Worm (Caenorhabditis elegans) whole organism, L1 larva: ENCODE measurements around the gene idpp-13.

Experiments
- C04F5.9 ChIP-seq: sonication (generic microtip); optimal IDR thresholded peaks from 2 replicates; lab custom pipeline; 2016; ENCODE audit warnings: missing genetic modification characterization, missing compliant biosample characterization
- C16A3.4 ChIP-seq: fragments of 150-350 bp; optimal IDR thresholded peaks from 2 replicates; lab custom pipeline; 2014; ENCODE audit warnings: missing biosample characterization, missing genetic modification characterization
- F16B12.6 ChIP-seq: fragments of 150-350 bp; optimal IDR thresholded peaks from 2 replicates; lab custom pipeline; 2014; ENCODE audit warnings: missing biosample characterization, missing genetic modification characterization
- Y116A8C.19 ChIP-seq: sonication (generic microtip); optimal IDR thresholded peaks from 2 replicates; lab custom pipeline; 2016; ENCODE audit warnings: missing compliant biosample characterization, missing genetic modification characterization, borderline replicate concordance
- blmp-1 ChIP-seq: fragments of 150-350 bp; optimal IDR thresholded peaks from 2 replicates; lab custom pipeline; 2014; ENCODE audit warnings: missing biosample characterization, missing genetic modification characterization
- ceh-63 ChIP-seq: fragments of 200-800 bp; sonication (Bioruptor generic); optimal IDR thresholded peaks from 2 replicates; lab custom pipeline; 2018; ENCODE audit warnings: mild to moderate bottlenecking, missing genetic modification characterization, missing compliant biosample characterization
- ceh-8 ChIP-seq: fragments of 200-800 bp; sonication (Bioruptor generic); optimal IDR thresholded peaks from 2 replicates; lab custom pipeline; 2018; ENCODE audit warnings: mild to moderate bottlenecking, missing genetic modification characterization, moderate library complexity, missing compliant biosample characterization
- ceh-90 ChIP-seq: sonication (generic microtip); optimal IDR thresholded peaks from 2 replicates; lab custom pipeline; 2016; ENCODE audit warnings: missing genetic modification characterization, missing compliant biosample characterization
- ces-1 ChIP-seq: fragments of 150-350 bp; optimal IDR thresholded peaks from 2 replicates; lab custom pipeline; 2014; ENCODE audit warnings: missing biosample characterization, missing genetic modification reagents, missing genetic modification characterization
- dpl-1 ChIP-seq, 3 experiments: fragments of 150-350 bp in 2 of 3; sonication (generic microtip) in 1 of 3; optimal IDR thresholded peaks; 2 replicates each; lab custom pipeline; 2014 to 2017; ENCODE audit warnings: missing biosample characterization in 3 of 3, missing genetic modification characterization in 3 of 3, missing genetic modification reagents in 3 of 3
- dsc-1 ChIP-seq: sonication (generic microtip); optimal IDR thresholded peaks from 2 replicates; lab custom pipeline; 2016; ENCODE audit warnings: mild to moderate bottlenecking, missing genetic modification characterization, missing compliant biosample characterization
- efl-1 ChIP-seq, 4 experiments: fragments of 150-350 bp; optimal IDR thresholded peaks in 3 of 4; peaks in 1 of 4; 1 replicate in 1 of 4; 2 replicates in 3 of 4; lab custom pipeline; 2014; ENCODE audit warnings: missing biosample characterization in 2 of 4, missing genetic modification characterization in 2 of 4, missing genetic modification reagents in 2 of 4
- egl-13 ChIP-seq: sonication (generic microtip); optimal IDR thresholded peaks from 2 replicates; lab custom pipeline; 2016; ENCODE audit warnings: missing genotype, missing genetic modification reagents, missing genetic modification characterization, missing compliant biosample characterization
- elt-2 ChIP-seq: sonication (generic microtip); optimal IDR thresholded peaks from 2 replicates; lab custom pipeline; 2016; ENCODE audit warnings: missing genetic modification characterization, mild to moderate bottlenecking, inconsistent platforms, missing compliant biosample characterization, missing genetic modification reagents
- elt-3 ChIP-seq, 6 experiments: fragments of 150-350 bp in 1 of 6; sonication (generic microtip); optimal IDR thresholded peaks; 2 replicates each; lab custom pipeline; 2017 to 2018; ENCODE audit warnings: missing biosample characterization in 6 of 6, missing genetic modification characterization in 6 of 6, inconsistent platforms in 1 of 6
- fkh-8 ChIP-seq: sonication (generic microtip); optimal IDR thresholded peaks from 2 replicates; lab custom pipeline; 2016; ENCODE audit warnings: mild to moderate bottlenecking, missing genetic modification characterization, missing compliant biosample characterization
- isw-1 ChIP-seq: fragments of 200-800 bp; sonication (Bioruptor generic); IDR thresholded peaks from 2 replicates; pipeline ENCODE4 v1.3.6; 2022; ENCODE audit warnings: missing genetic modification characterization, missing compliant biosample characterization
- lin-15B ChIP-seq: fragments of 150-350 bp; sonication (generic microtip); optimal IDR thresholded peaks from 3 replicates; lab custom pipeline; 2014; ENCODE audit warnings: missing biosample characterization, missing genetic modification characterization
- lin-35 ChIP-seq, 2 experiments: fragments of 150-350 bp; optimal IDR thresholded peaks; 2 replicates each; lab custom pipeline; 2014; ENCODE audit warnings: missing biosample characterization in 2 of 2, missing genetic modification characterization in 2 of 2, missing genetic modification reagents in 2 of 2
- lir-3 ChIP-seq: sonication (generic microtip); optimal IDR thresholded peaks from 2 replicates; lab custom pipeline; 2016; ENCODE audit warnings: mild to moderate bottlenecking, missing genetic modification characterization, moderate library complexity, missing compliant biosample characterization; ENCODE audit not compliant: poor library complexity
- lsy-2 ChIP-seq, 2 experiments: fragments of 150-350 bp; optimal IDR thresholded peaks; 2 replicates each; lab custom pipeline; 2014; ENCODE audit warnings: missing biosample characterization in 2 of 2, missing genetic modification characterization in 2 of 2
- mab-9 ChIP-seq: fragments of 200-800 bp; sonication (Bioruptor generic); IDR thresholded peaks from 2 replicates; pipeline ENCODE4 v1.3.6; 2022; ENCODE audit warnings: missing genetic modification reagents, missing genetic modification characterization, missing compliant biosample characterization
- nhr-19 ChIP-seq: fragments of 200-800 bp; sonication (Bioruptor generic); conservative IDR thresholded peaks from 2 replicates; pipeline ENCODE4 v1.3.6; 2022; ENCODE audit warnings: missing genetic modification characterization, missing compliant biosample characterization
- nhr-20 ChIP-seq: sonication (generic microtip); optimal IDR thresholded peaks from 2 replicates; lab custom pipeline; 2016; ENCODE audit warnings: mild to moderate bottlenecking, missing genetic modification characterization, missing compliant biosample characterization
- nhr-47 ChIP-seq: sonication (generic microtip); optimal IDR thresholded peaks from 2 replicates; lab custom pipeline; 2016; ENCODE audit warnings: mild to moderate bottlenecking, missing genetic modification characterization, moderate library complexity, missing compliant biosample characterization
- nhr-71 ChIP-seq: sonication (generic microtip); optimal IDR thresholded peaks from 2 replicates; lab custom pipeline; 2016; ENCODE audit warnings: mild to moderate bottlenecking, missing genetic modification characterization, moderate library complexity, missing compliant biosample characterization
- nhr-85 ChIP-seq: sonication (generic microtip); peaks from one replicate; lab custom pipeline; 2016; ENCODE audit warnings: missing genetic modification characterization, inconsistent platforms, missing compliant biosample characterization
- pag-3 ChIP-seq: sonication (generic microtip); optimal IDR thresholded peaks from 2 replicates; lab custom pipeline; 2017; ENCODE audit warnings: missing genetic modification characterization, mild to moderate bottlenecking, missing compliant biosample characterization, antibody characterized with exemption, borderline replicate concordance; ENCODE audit not compliant: insufficient read depth
- pax-3 ChIP-seq: fragments of 200-800 bp; sonication (Bioruptor generic); optimal IDR thresholded peaks from 2 replicates; lab custom pipeline; 2018; ENCODE audit warnings: mild to moderate bottlenecking, missing genetic modification characterization, moderate library complexity, missing compliant biosample characterization
- skn-1 ChIP-seq: fragments of 150-350 bp; optimal IDR thresholded peaks from 2 replicates; lab custom pipeline; 2014; ENCODE audit warnings: missing biosample characterization, missing genetic modification characterization
- snpc-4 ChIP-seq: fragments of 150-350 bp; optimal IDR thresholded peaks from 2 replicates; lab custom pipeline; 2014; ENCODE audit warnings: missing biosample characterization, missing genetic modification characterization
- snu-23 ChIP-seq: sonication (generic microtip); optimal IDR thresholded peaks from 2 replicates; lab custom pipeline; 2016; ENCODE audit warnings: missing genetic modification characterization, missing compliant biosample characterization
- sox-4 ChIP-seq: sonication (generic microtip); optimal IDR thresholded peaks from 2 replicates; lab custom pipeline; 2016; ENCODE audit warnings: missing genetic modification characterization, missing compliant biosample characterization
- swsn-7 ChIP-seq: sonication (generic microtip); optimal IDR thresholded peaks from 2 replicates; lab custom pipeline; 2016; ENCODE audit warnings: missing genetic modification characterization, missing compliant biosample characterization
- tlp-1 ChIP-seq: fragments of 150-350 bp; optimal IDR thresholded peaks from 2 replicates; lab custom pipeline; 2014; ENCODE audit warnings: missing biosample characterization, missing genetic modification characterization
- unc-130 ChIP-seq: fragments of 150-350 bp; optimal IDR thresholded peaks from 2 replicates; lab custom pipeline; 2017; ENCODE audit warnings: missing biosample characterization, missing genetic modification characterization, inconsistent platforms
- unc-30 ChIP-seq: sonication (generic microtip); optimal IDR thresholded peaks from 2 replicates; lab custom pipeline; 2017; ENCODE audit warnings: missing biosample characterization, missing genetic modification characterization
- vab-15 ChIP-seq: sonication (generic microtip); optimal IDR thresholded peaks from 2 replicates; lab custom pipeline; 2017; ENCODE audit warnings: missing genotype, mild to moderate bottlenecking, missing genetic modification characterization, missing compliant biosample characterization
- xbp-1 ChIP-seq: sonication (generic microtip); optimal IDR thresholded peaks from 2 replicates; lab custom pipeline; 2016; ENCODE audit warnings: missing genetic modification characterization, missing compliant biosample characterization
- zip-4 ChIP-seq: fragments of 200-800 bp; sonication (Bioruptor generic); optimal IDR thresholded peaks from 2 replicates; lab custom pipeline; 2018; ENCODE audit warnings: mild to moderate bottlenecking, missing genetic modification characterization, moderate library complexity, missing compliant biosample characterization

Gene idpp-13

ce11 chrIII:926216-926615 is 9.4 kb upstream of the idpp-13 start, which contains the start of gene pef-1:
TSS of gene pef-1 (minus strand) at chrIII:926316.
- TF ChIP-seq ces-1 (no peak), dsc-1 (peak; percentile 49), lsy-2 (tag; optimal IDR thresholded peaks at IDR 0.05; lab: Kevin White, UChicago) (no peak), egl-13 (tag; lab: Kevin White, UChicago) (no peak), vab-15 (no peak), pax-3 (tag; lab: Kevin White, UChicago) (no peak)

ce11 chrIII:919322-919721 is 2.5 kb upstream of the idpp-13 start, which contains the start of gene F23H11.7:
TSS of gene F23H11.7 (minus strand) at chrIII:919422.
- TF ChIP-seq unc-30 (no peak), isw-1 (no peak), elt-3 (tag; optimal IDR thresholded peaks at IDR 0.05; lab: Kevin White, UChicago) (no peak), nhr-85 (tag; lab: Kevin White, UChicago) (no peak), efl-1 (optimal IDR thresholded peaks at IDR 0.05; lab: Kevin White, UChicago) (no peak), efl-1 (GFP tag; optimal IDR thresholded peaks at IDR 0.05 in 1 of 2; lab: Kevin White, UChicago) (no peak), unc-130 (tag; lab: Kevin White, UChicago) (no peak), mab-9 (GFP tag; lab: Robert Waterston, UW) (no peak), zip-4 (GFP tag; lab: Kevin White, UChicago) (no peak), swsn-7 (tag; lab: Kevin White, UChicago) (no peak), skn-1 (tag; lab: Kevin White, UChicago) (no peak), C04F5.9 (no peak), pag-3 (no peak), snpc-4 (tag; lab: Kevin White, UChicago) (no peak), ceh-90 (no peak), xbp-1 (tag; lab: Kevin White, UChicago) (no peak), fkh-8 (no peak), tlp-1 (tag; lab: Kevin White, UChicago) (no peak), elt-2 (tag; lab: Kevin White, UChicago) (no peak), Y116A8C.19 (tag; lab: Kevin White, UChicago) (no peak)

- TF ChIP-seq blmp-1 (tag; lab: Kevin White, UChicago) (peak; percentile 57), nhr-19 (GFP tag; lab: Robert Waterston, UW) (no peak), nhr-47 (tag; lab: Kevin White, UChicago) (peak; percentile 31), swsn-7 (tag; lab: Kevin White, UChicago) (peak; percentile 5), lin-35 (GFP tag; optimal IDR thresholded peaks at IDR 0.05; lab: Kevin White, UChicago) (peak; percentile 33 to 41), lin-15B (tag; lab: Kevin White, UChicago) (no peak), skn-1 (tag; lab: Kevin White, UChicago) (peak; percentile 14), snu-23 (GFP tag; lab: Kevin White, UChicago) (peak; percentile 44), efl-1 (optimal IDR thresholded peaks at IDR 0.05; lab: Kevin White, UChicago) (peak; percentile 24 to 35), efl-1 (GFP tag; optimal IDR thresholded peaks at IDR 0.05 in 1 of 2; lab: Kevin White, UChicago) (peak; percentile 32 to 79), lir-3 (peak; percentile 9), ceh-63 (GFP tag; lab: Kevin White, UChicago) (no peak), sox-4 (tag; lab: Kevin White, UChicago) (no peak), C16A3.4 (peak; percentile 48), F16B12.6 (tag; lab: Kevin White, UChicago) (peak; percentile 27), elt-3 (tag; optimal IDR thresholded peaks at IDR 0.05; lab: Kevin White, UChicago) (peak in 1 of 6 experiments; percentile 5), nhr-20 (tag; lab: Kevin White, UChicago) (peak; percentile 1), nhr-71 (tag; lab: Kevin White, UChicago) (peak; percentile 34), unc-130 (tag; lab: Kevin White, UChicago) (peak; percentile 36), ceh-8 (GFP tag; lab: Kevin White, UChicago) (no peak), lsy-2 (tag; optimal IDR thresholded peaks at IDR 0.05; lab: Kevin White, UChicago) (peak; percentile 50 to 82), dpl-1 (GFP tag; optimal IDR thresholded peaks at IDR 0.05; lab: Kevin White, UChicago) (peak in 2 of 3 experiments; percentile 27 to 43)
- TF ChIP-seq, all 84 proteins: peak for 16
Measured at ce11 chrIII:910540-911311, 6.1 kb downstream of the idpp-13 start, which contains the start of the genes F23H11.5 and bra-2. TSS of gene F23H11.5 (minus strand) at chrIII:910590. TSS of gene bra-2 (plus strand) at chrIII:911261.
